Worm (Caenorhabditis elegans) whole organism, midembryonic: ENCODE results near the gene skr-17.

ENCODE experiments used
- T22C8.4 ChIP-seq: fragments of 200-800 bp; sonication (Bioruptor generic); IDR thresholded peaks from 2 replicates; pipeline ENCODE4 v1.3.6; 2022; ENCODE audit warnings: missing genetic modification characterization, missing compliant biosample characterization
- flt-1 ChIP-seq: fragments of 200-800 bp; sonication (Bioruptor generic); IDR thresholded peaks from 2 replicates; pipeline ENCODE4 v1.3.6; 2022; ENCODE audit warnings: missing genetic modification characterization, missing compliant biosample characterization
- ref-1 ChIP-seq: fragments of 200-800 bp; sonication (Bioruptor generic); conservative IDR thresholded peaks from 2 replicates; pipeline ENCODE4 v1.3.6; 2022; ENCODE audit warnings: missing genetic modification reagents, missing genetic modification characterization, missing compliant biosample characterization
- tab-1 ChIP-seq: fragments of 200-800 bp; sonication (Bioruptor generic); IDR thresholded peaks from 2 replicates; pipeline ENCODE4 v1.3.6; 2022; ENCODE audit warnings: missing genetic modification characterization, missing compliant biosample characterization
- ztf-29 ChIP-seq: fragments of 200-800 bp; sonication (Bioruptor generic); IDR thresholded peaks from 2 replicates; pipeline ENCODE4 v1.3.6; 2022; ENCODE audit warnings: missing genetic modification reagents, missing genetic modification characterization, missing compliant biosample characterization

DNA sequence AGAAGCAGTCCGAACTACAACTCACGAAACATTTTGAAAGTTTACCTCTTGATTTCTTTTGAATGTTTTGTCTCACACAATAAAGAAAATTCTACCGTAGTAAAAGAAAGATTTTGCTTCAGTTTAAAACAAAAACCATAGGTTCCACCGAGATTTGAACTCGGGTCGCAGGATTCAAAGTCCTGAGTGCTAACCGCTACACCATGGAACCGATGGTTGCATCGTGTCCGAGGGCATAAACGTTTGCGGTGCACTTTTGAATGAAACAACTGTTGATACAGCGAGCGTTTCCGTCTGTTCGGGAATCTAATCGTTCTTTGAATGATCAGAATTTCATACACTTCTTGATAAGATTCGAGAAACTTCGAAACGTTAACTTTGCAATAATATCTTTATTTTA is 26.5 kb upstream of the skr-17 start:
- TF ChIP-seq ref-1 (GFP tag; lab: Robert Waterston, UW) (peak; percentile 47; the same call in 1 of the 2 replicates), T22C8.4 (GFP tag; lab: Robert Waterston, UW) (peak; percentile 27; the same call in 1 of the 2 replicates), tab-1 (GFP tag; lab: Robert Waterston, UW) (no peak), flt-1 (GFP tag; lab: Robert Waterston, UW) (peak; percentile 80), ztf-29 (GFP tag; lab: Robert Waterston, UW) (no peak)
